Worm (Caenorhabditis elegans) whole organism, L2 larva: ENCODE measurements around the gene mrpl-55.

ENCODE experiments used
- ceh-82 ChIP-seq: fragments of 150-350 bp; optimal IDR thresholded peaks from 2 replicates; lab custom pipeline; 2014; ENCODE audit warnings: missing biosample characterization, missing genetic modification characterization
- egl-27 ChIP-seq: sonication (generic microtip); optimal IDR thresholded peaks from 3 replicates; lab custom pipeline; 2017; ENCODE audit warnings: missing biosample characterization, missing genetic modification reagents, missing genetic modification characterization
- elt-3 ChIP-seq: sonication (generic microtip); optimal IDR thresholded peaks from 2 replicates; lab custom pipeline; 2017; ENCODE audit warnings: missing biosample characterization, missing genetic modification characterization

- TF ChIP-seq elt-3 (tag; lab: Kevin White, UChicago): no peak
- no peak for TF ChIP-seq ceh-82 (tag; lab: Kevin White, UChicago)
- TF ChIP-seq egl-27 (tag; lab: Kevin White, UChicago): no peak
Observed at ce11 chrIV:467291-467690, 23.5 kb downstream of the mrpl-55 start.
